Worm (Caenorhabditis elegans) whole organism, late embryonic: ENCODE measurements around the gene K04A8.19.
"Not testable (repeated sequence)": the region's sequence is repeated elsewhere in the genome, so short reads cannot be mapped to it uniquely, and the experiment has no call there.

Experiments used
- C08G9.2 ChIP-seq: sonication (generic microtip); optimal IDR thresholded peaks from 2 replicates; lab custom pipeline; 2016; ENCODE audit warnings: mild to moderate bottlenecking, missing genetic modification characterization, moderate library complexity, missing compliant biosample characterization
- C38D4.7 ChIP-seq: fragments of 200-800 bp; sonication (Bioruptor generic); optimal IDR thresholded peaks from 2 replicates; lab custom pipeline; 2018; ENCODE audit warnings: mild to moderate bottlenecking, missing genetic modification characterization, moderate library complexity, missing compliant biosample characterization
- F13H6.1 ChIP-seq: sonication (generic microtip); optimal IDR thresholded peaks from 2 replicates; lab custom pipeline; 2016; ENCODE audit warnings: missing genetic modification characterization, missing compliant biosample characterization
- K09A11.1 ChIP-seq: sonication (generic microtip); optimal IDR thresholded peaks from 2 replicates; lab custom pipeline; 2017; ENCODE audit warnings: antibody characterized with exemption, mild to moderate bottlenecking, missing genetic modification characterization, missing compliant biosample characterization; ENCODE audit not compliant: insufficient read depth
- ama-1 ChIP-seq: fragments of 150-350 bp; optimal IDR thresholded peaks from 2 replicates; lab custom pipeline; 2014
- ceh-19 ChIP-seq: fragments of 200-800 bp; sonication (Bioruptor generic); optimal IDR thresholded peaks from 2 replicates; lab custom pipeline; 2018; ENCODE audit warnings: mild to moderate bottlenecking, missing genetic modification characterization, missing compliant biosample characterization
- ceh-2 ChIP-seq: sonication (generic microtip); optimal IDR thresholded peaks from 2 replicates; lab custom pipeline; 2016; ENCODE audit warnings: missing genotype, missing genetic modification characterization, missing compliant biosample characterization
- ceh-22 ChIP-seq: sonication (generic microtip); optimal IDR thresholded peaks from 2 replicates; lab custom pipeline; 2017; ENCODE audit warnings: missing biosample characterization, missing genetic modification characterization
- ceh-30 ChIP-seq: fragments of 150-350 bp; optimal IDR thresholded peaks from 2 replicates; lab custom pipeline; 2014; ENCODE audit warnings: missing biosample characterization, missing genetic modification characterization
- ceh-31 ChIP-seq: sonication (generic microtip); optimal IDR thresholded peaks from 2 replicates; lab custom pipeline; 2016; ENCODE audit warnings: missing genetic modification characterization, missing compliant biosample characterization
- ceh-34 ChIP-seq: sonication (generic microtip); optimal IDR thresholded peaks from 2 replicates; lab custom pipeline; 2016; ENCODE audit warnings: mild to moderate bottlenecking, missing genetic modification characterization, missing compliant biosample characterization
- ceh-48 ChIP-seq: sonication (generic microtip); optimal IDR thresholded peaks from 2 replicates; lab custom pipeline; 2016; ENCODE audit warnings: missing genetic modification characterization, inconsistent platforms, missing compliant biosample characterization
- ceh-6 ChIP-seq: fragments of 200-800 bp; sonication (Bioruptor generic); optimal IDR thresholded peaks from 2 replicates; lab custom pipeline; 2018; ENCODE audit warnings: mild to moderate bottlenecking, missing genetic modification characterization, missing compliant biosample characterization
- dmd-4 ChIP-seq: sonication (generic microtip); optimal IDR thresholded peaks from 2 replicates; lab custom pipeline; 2016; ENCODE audit warnings: borderline replicate concordance, missing genetic modification characterization, missing compliant biosample characterization
- dve-1 ChIP-seq: sonication (generic microtip); optimal IDR thresholded peaks from 2 replicates; lab custom pipeline; 2017; ENCODE audit warnings: antibody characterized with exemption, mild to moderate bottlenecking, missing genetic modification characterization, missing compliant biosample characterization
- elt-2 ChIP-seq: sonication (generic microtip); optimal IDR thresholded peaks from 2 replicates; lab custom pipeline; 2016; ENCODE audit warnings: missing genetic modification reagents, missing genetic modification characterization, missing compliant biosample characterization
- elt-4 ChIP-seq: sonication (generic microtip); optimal IDR thresholded peaks from 2 replicates; lab custom pipeline; 2016; ENCODE audit warnings: missing genetic modification characterization, missing compliant biosample characterization
- eyg-1 ChIP-seq: sonication (generic microtip); optimal IDR thresholded peaks from 2 replicates; lab custom pipeline; 2016; ENCODE audit warnings: missing genotype, missing genetic modification characterization, missing compliant biosample characterization
- fkh-10 ChIP-seq: fragments of 150-350 bp; optimal IDR thresholded peaks from 2 replicates; lab custom pipeline; 2014; ENCODE audit warnings: missing biosample characterization, missing genetic modification reagents, missing genetic modification characterization
- hlh-30 ChIP-seq: sonication (generic microtip); optimal IDR thresholded peaks from 2 replicates; lab custom pipeline; 2017; ENCODE audit warnings: antibody characterized with exemption, missing genetic modification characterization, missing compliant biosample characterization; ENCODE audit not compliant: insufficient read depth
- hlh-6 ChIP-seq: sonication (generic microtip); optimal IDR thresholded peaks from 2 replicates; lab custom pipeline; 2016; ENCODE audit warnings: missing genotype, missing genetic modification characterization, missing compliant biosample characterization
- hlh-8 ChIP-seq: sonication (generic microtip); optimal IDR thresholded peaks from 2 replicates; lab custom pipeline; 2016; ENCODE audit warnings: missing genotype, missing genetic modification characterization, missing compliant biosample characterization
- nhr-11 ChIP-seq: fragments of 150-350 bp; optimal IDR thresholded peaks from 2 replicates; lab custom pipeline; 2014; ENCODE audit warnings: missing biosample characterization, missing genetic modification characterization
- npax-4 ChIP-seq: sonication (generic microtip); optimal IDR thresholded peaks from 2 replicates; lab custom pipeline; 2016; ENCODE audit warnings: missing genetic modification characterization, missing compliant biosample characterization
- odd-2 ChIP-seq: sonication (generic microtip); optimal IDR thresholded peaks from 2 replicates; lab custom pipeline; 2017; ENCODE audit warnings: antibody characterized with exemption, mild to moderate bottlenecking, missing genetic modification characterization, missing compliant biosample characterization
- pax-1 ChIP-seq: fragments of 150-350 bp; optimal IDR thresholded peaks from 2 replicates; lab custom pipeline; 2014; ENCODE audit warnings: missing biosample characterization, missing genetic modification characterization
- pha-2 ChIP-seq: sonication (generic microtip); optimal IDR thresholded peaks from 2 replicates; lab custom pipeline; 2017; ENCODE audit warnings: mild to moderate bottlenecking, missing genetic modification characterization, missing compliant biosample characterization
- pha-4 ChIP-seq: fragments of 150-350 bp; optimal IDR thresholded peaks from 2 replicates; lab custom pipeline; 2018; ENCODE audit warnings: missing biosample characterization, missing genetic modification reagents, missing genetic modification characterization
- pros-1 ChIP-seq: fragments of 150-350 bp; optimal IDR thresholded peaks from 2 replicates; lab custom pipeline; 2014; ENCODE audit warnings: missing biosample characterization, missing genetic modification reagents, missing genetic modification characterization
- tbx-2 ChIP-seq: sonication (generic microtip); optimal IDR thresholded peaks from 2 replicates; lab custom pipeline; 2016; ENCODE audit warnings: missing genetic modification characterization, missing compliant biosample characterization
- unc-3 ChIP-seq, 2 experiments: fragments of 200-800 bp in 1 of 2; sonication (Bioruptor generic) in 1 of 2; sonication (generic microtip) in 1 of 2; conservative IDR thresholded peaks in 1 of 2; optimal IDR thresholded peaks in 1 of 2; 2 replicates each; pipeline versions ENCODE4 v1.3.6 to Lab custom; 2016 to 2022; ENCODE audit warnings: missing compliant biosample characterization in 2 of 2, missing genetic modification characterization in 2 of 2, missing genetic modification reagents in 1 of 2
- unc-55 ChIP-seq: sonication (generic microtip); optimal IDR thresholded peaks from 2 replicates; lab custom pipeline; 2017; ENCODE audit warnings: missing biosample characterization, missing genetic modification reagents, missing genetic modification characterization
- unc-86 ChIP-seq: sonication (generic microtip); optimal IDR thresholded peaks from 2 replicates; lab custom pipeline; 2016; ENCODE audit warnings: missing genetic modification characterization, missing compliant biosample characterization

K04A8.19 gene

ce11 chrV:6581762-6582161 is 27.6 kb upstream of the K04A8.19 start, which contains the start of gene ZK1055.4:
TSS of gene ZK1055.4 (plus strand) at chrV:6582062.
- not testable (repeated sequence) for TF ChIP-seq ceh-30 (tag; lab: Kevin White, UChicago); fkh-10 (GFP tag; lab: Kevin White, UChicago); ceh-19 (GFP tag; lab: Kevin White, UChicago)

DNA sequence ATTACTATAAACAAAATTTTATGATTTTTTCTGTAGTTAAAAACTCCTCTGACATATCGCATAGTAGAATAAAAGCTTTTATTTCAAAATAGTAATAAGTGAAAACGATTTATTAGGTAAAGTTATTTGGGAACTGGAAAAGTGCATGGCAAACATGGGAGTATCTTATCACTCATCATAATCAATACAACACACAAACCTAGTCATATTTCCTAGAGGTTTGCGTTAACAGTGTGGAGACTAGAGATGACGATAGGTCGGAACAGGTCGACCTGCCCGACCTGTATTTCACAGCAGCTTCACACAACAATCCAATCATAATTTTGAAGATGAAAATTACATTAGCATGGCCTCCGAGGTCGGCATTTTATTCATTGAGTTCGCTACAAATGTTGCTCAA is 25.8 kb upstream of the K04A8.19 start, which contains the start of gene EGAP9.3:
Gene EGAP9.3, minus strand, starts transcription at position 131 of the 400 bp plus-strand sequence.
- TF ChIP-seq elt-4 = no peak
- no peak for TF ChIP-seq npax-4 (tag; lab: Kevin White, UChicago)
- no peak for TF ChIP-seq odd-2 (tag; lab: Kevin White, UChicago)
- no peak for TF ChIP-seq unc-86 (tag; lab: Kevin White, UChicago)
- TF ChIP-seq pros-1 (tag; lab: Kevin White, UChicago) = no peak
- TF ChIP-seq tbx-2 (tag; lab: Kevin White, UChicago) = no peak

- TF ChIP-seq hlh-8 = no peak
- TF ChIP-seq F13H6.1 (tag; lab: Kevin White, UChicago) = no peak
- no peak for TF ChIP-seq tbx-2 (tag; lab: Kevin White, UChicago)
- TF ChIP-seq elt-4 = no peak
- TF ChIP-seq ceh-6 = no peak
- no peak for TF ChIP-seq npax-4 (tag; lab: Kevin White, UChicago)
These were observed 22.4 kb upstream of the K04A8.19 start, which contains the start of gene EGAP9.4 for ce11 chrV:6576567-6576966. TSS of gene EGAP9.4 (plus strand) at chrV:6576867.

DNA sequence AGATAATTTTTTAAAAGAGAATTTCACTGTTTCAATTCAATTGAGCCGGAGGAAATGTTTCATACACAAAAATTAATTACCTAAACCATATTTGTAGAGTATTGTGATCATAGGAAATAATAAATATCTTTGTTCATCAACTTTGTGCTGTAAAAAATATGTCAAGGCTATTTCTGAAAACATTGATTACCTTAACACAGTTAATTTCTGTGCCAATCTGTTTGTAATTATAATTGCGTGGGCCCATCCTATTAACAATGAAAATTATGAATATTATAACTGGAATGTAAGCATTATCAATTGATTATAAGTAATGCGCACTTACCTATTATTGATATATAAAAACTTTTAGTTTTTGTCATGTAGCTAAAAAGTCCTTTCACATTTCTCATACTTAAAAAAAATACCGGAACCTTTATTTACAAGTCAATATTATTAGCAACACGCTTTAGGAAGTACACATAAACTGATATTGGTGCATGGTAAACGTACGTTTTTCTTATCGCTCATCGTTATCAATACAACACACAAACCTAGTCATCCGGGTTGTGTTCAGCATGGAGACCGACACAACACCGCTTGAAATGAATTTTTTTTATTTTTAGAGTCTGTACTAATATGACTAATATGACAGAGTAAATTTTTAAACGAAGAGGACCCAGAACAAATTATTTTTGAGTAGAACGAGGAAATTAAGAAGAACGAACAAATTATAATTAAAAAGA is 21.4 kb upstream of the K04A8.19 start, which contains the start of gene fut-2:
Gene fut-2, minus strand, starts transcription at position 485 of the 725 bp plus-strand sequence.
- no peak for TF ChIP-seq dmd-4 (tag; lab: Kevin White, UChicago)
- TF ChIP-seq ama-1 (lab: Kevin White, UChicago) = no peak
- TF ChIP-seq elt-2 (tag; lab: Kevin White, UChicago) = peak; percentile 79
- no peak for TF ChIP-seq hlh-6

DNA sequence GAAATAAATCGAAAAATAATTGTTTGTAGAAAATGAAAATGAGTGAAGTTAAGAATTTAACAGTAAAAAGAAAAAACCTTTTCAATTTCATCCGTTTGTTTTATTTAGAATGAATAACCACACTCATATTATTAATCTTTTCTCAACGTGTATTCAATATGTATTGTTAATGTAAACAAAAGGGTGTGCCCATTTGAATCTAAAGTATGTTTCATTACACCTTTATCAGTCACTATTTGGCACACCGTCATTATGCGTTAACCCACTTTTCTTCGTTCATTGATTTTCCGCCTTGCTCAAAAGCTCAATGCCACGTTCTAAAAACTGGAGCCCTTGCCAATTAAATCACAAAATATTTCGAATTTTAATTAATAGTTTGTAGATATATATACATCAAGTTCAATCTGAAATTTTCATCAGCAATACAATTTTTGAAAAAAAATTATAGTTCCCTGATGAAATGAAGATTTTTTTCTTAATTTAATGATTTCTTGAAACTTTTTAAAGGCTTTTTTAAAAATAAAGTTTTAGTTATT is 11.7 kb upstream of the K04A8.19 start, which contains the start of gene K04A8.1:
Gene K04A8.1, plus strand, starts transcription at position 486 of the 536 bp plus-strand sequence.
- TF ChIP-seq unc-55 (GFP tag; lab: Kevin White, UChicago) (no peak), unc-86 (tag; lab: Kevin White, UChicago) (no peak), tbx-2 (tag; lab: Kevin White, UChicago) (no peak), ceh-2 (no peak), ceh-48 (no peak), K09A11.1 (tag; lab: Kevin White, UChicago) (no peak), C08G9.2 (tag; lab: Kevin White, UChicago) (no peak), pha-2 (tag; lab: Kevin White, UChicago) (no peak), C38D4.7 (GFP tag; lab: Kevin White, UChicago) (no peak), ceh-6 (no peak)

DNA sequence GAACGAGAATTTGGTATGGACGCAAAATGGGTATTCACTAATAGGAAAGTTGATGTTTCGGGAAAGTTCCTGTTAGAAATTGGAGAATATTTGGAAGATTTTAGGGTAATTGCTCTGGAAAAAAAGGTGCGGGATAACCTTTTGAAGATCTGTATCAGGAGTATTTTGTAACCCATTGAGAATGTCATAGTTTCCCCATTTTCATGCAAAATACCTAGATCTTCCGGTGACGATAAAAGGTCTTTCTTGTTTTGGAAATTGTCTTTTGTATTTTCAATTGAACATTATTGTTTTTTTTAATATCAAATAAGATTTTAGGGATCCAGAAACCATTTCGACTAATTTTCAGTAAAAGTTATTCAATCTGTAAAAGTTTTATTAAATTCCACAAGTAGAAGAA is 7.4 kb upstream of the K04A8.19 start, which contains the start of gene spp-19:
Gene spp-19, minus strand, starts transcription at position 101 of the 400 bp plus-strand sequence.
- TF ChIP-seq ceh-22 (tag; lab: Kevin White, UChicago) (no peak), unc-3 (GFP tag; conservative IDR thresholded peaks at IDR 0.05; lab: Robert Waterston, UW) (no peak), unc-3 (tag; optimal IDR thresholded peaks at IDR 0.05; lab: Kevin White, UChicago) (no peak), ceh-34 (tag; lab: Kevin White, UChicago) (no peak), pha-2 (tag; lab: Kevin White, UChicago) (no peak), fkh-10 (GFP tag; lab: Kevin White, UChicago) (no peak), hlh-30 (tag; lab: Kevin White, UChicago) (no peak), F13H6.1 (tag; lab: Kevin White, UChicago) (no peak), C08G9.2 (tag; lab: Kevin White, UChicago) (no peak), eyg-1 (tag; lab: Kevin White, UChicago) (no peak), pros-1 (tag; lab: Kevin White, UChicago) (no peak), nhr-11 (tag; lab: Kevin White, UChicago) (no peak), ceh-30 (tag; lab: Kevin White, UChicago) (no peak), dve-1 (tag; lab: Kevin White, UChicago) (no peak), npax-4 (tag; lab: Kevin White, UChicago) (no peak), pha-4 (no peak), ceh-2 (no peak), pax-1 (tag; lab: Kevin White, UChicago) (no peak), ceh-31 (tag; lab: Kevin White, UChicago) (no peak)
- TF ChIP-seq, all 69 proteins: peak for 0
